Fruit fly (Drosophila melanogaster) whole organism, embryonic: ENCODE results near the gene Scgbeta.

Experiments used
- Atf6 ChIP-seq: fragments of 200-800 bp; sonication (Bioruptor generic); IDR thresholded peaks from 2 replicates; pipeline ENCODE4 v1.3.6; 2022; ENCODE audit warnings: missing biosample characterization, missing genetic modification characterization
- CG10321 ChIP-seq: fragments of 200-800 bp; sonication (Bioruptor generic); IDR thresholded peaks from 2 replicates; pipeline ENCODE4 v1.3.6; 2022; ENCODE audit warnings: missing biosample characterization, missing genetic modification characterization
- CG10462 ChIP-seq: fragments of 200-800 bp; sonication (Bioruptor generic); optimal IDR thresholded peaks from 2 replicates; lab custom pipeline; 2016; ENCODE audit warnings: missing biosample characterization, missing genetic modification characterization
- CG10565 ChIP-seq: fragments of 200-800 bp; sonication (Bioruptor generic); optimal IDR thresholded peaks from 3 replicates; lab custom pipeline; 2016; ENCODE audit warnings: missing biosample characterization, mild to moderate bottlenecking, missing genetic modification characterization
- CG10959 ChIP-seq: fragments of 200-800 bp; sonication (Bioruptor generic); IDR thresholded peaks from 2 replicates; pipeline ENCODE4 v1.3.6; 2022; ENCODE audit warnings: missing biosample characterization, missing genetic modification characterization
- CG1233 ChIP-seq: fragments of 200-800 bp; sonication (Bioruptor generic); optimal IDR thresholded peaks from 4 replicates; lab custom pipeline; 2018; ENCODE audit warnings: missing biosample characterization, mild to moderate bottlenecking, missing genetic modification characterization
- CG13296 ChIP-seq: fragments of 200-800 bp; sonication (Bioruptor generic); optimal IDR thresholded peaks from 3 replicates; lab custom pipeline; 2018; ENCODE audit warnings: missing biosample characterization, mild to moderate bottlenecking, missing genetic modification characterization
- CG14860 ChIP-seq: fragments of 200-800 bp; sonication (Bioruptor generic); IDR thresholded peaks from 3 replicates; pipeline ENCODE4 v1.3.6; 2022; ENCODE audit warnings: missing biosample characterization, missing genetic modification characterization; ENCODE audit not compliant: partially characterized antibody
- CG1647 ChIP-seq: fragments of 200-800 bp; sonication (Bioruptor generic); optimal IDR thresholded peaks from 3 replicates; lab custom pipeline; 2016; ENCODE audit warnings: missing biosample characterization, missing genetic modification characterization
- CG17802 ChIP-seq: fragments of 200-800 bp; sonication (Bioruptor generic); optimal IDR thresholded peaks from 2 replicates; lab custom pipeline; 2018; ENCODE audit warnings: missing biosample characterization, mild to moderate bottlenecking, missing genetic modification characterization, moderate library complexity
- CG17829 ChIP-seq: fragments of 200-800 bp; optimal IDR thresholded peaks from 2 replicates; lab custom pipeline; 2019; ENCODE audit warnings: missing biosample characterization, mild to moderate bottlenecking, missing genetic modification characterization, moderate library complexity
- CG2116 ChIP-seq: fragments of 200-800 bp; sonication (Bioruptor generic); optimal IDR thresholded peaks from 3 replicates; lab custom pipeline; 2018; ENCODE audit warnings: missing biosample characterization, mild to moderate bottlenecking, missing genetic modification characterization
- CG2129 ChIP-seq: fragments of 200-800 bp; sonication (Bioruptor generic); IDR thresholded peaks from 2 replicates; pipeline ENCODE4 v1.3.6; 2022; ENCODE audit warnings: missing biosample characterization, missing genetic modification characterization; ENCODE audit not compliant: partially characterized antibody
- CG3065 ChIP-seq: fragments of 200-800 bp; sonication (Bioruptor generic); optimal IDR thresholded peaks from 2 replicates; lab custom pipeline; 2016; ENCODE audit warnings: missing biosample characterization, missing genetic modification characterization
- CG31365 ChIP-seq: fragments of 200-800 bp; sonication (Bioruptor generic); optimal IDR thresholded peaks from 2 replicates; lab custom pipeline; 2018; ENCODE audit warnings: missing biosample characterization, mild to moderate bottlenecking, missing genetic modification characterization
- CG3163 ChIP-seq: fragments of 200-800 bp; sonication (Bioruptor generic); optimal IDR thresholded peaks from 3 replicates; lab custom pipeline; 2016; ENCODE audit warnings: missing biosample characterization, missing genetic modification characterization
- CG32772 ChIP-seq: fragments of 200-800 bp; sonication (Bioruptor generic); IDR thresholded peaks from 2 replicates; pipeline ENCODE4 v1.3.6; 2022; ENCODE audit warnings: missing biosample characterization, missing genetic modification characterization
- CG33213 ChIP-seq: fragments of 200-800 bp; sonication (Bioruptor generic); optimal IDR thresholded peaks from 3 replicates; lab custom pipeline; 2016; ENCODE audit warnings: missing biosample characterization, missing genetic modification characterization
- CG34376 ChIP-seq: fragments of 200-800 bp; sonication (Bioruptor generic); optimal IDR thresholded peaks from 2 replicates; lab custom pipeline; 2018; ENCODE audit warnings: missing biosample characterization, mild to moderate bottlenecking, missing genetic modification characterization
- CG3726 ChIP-seq: fragments of 200-800 bp; sonication (Bioruptor generic); IDR thresholded peaks from 3 replicates; pipeline ENCODE4, ENCODE4 v1.3.6; 2022; ENCODE audit warnings: missing biosample characterization, missing genetic modification characterization
- CG43689 ChIP-seq: fragments of 200-800 bp; sonication (Bioruptor generic); IDR thresholded peaks from 2 replicates; pipeline ENCODE4 v1.3.6; 2022; ENCODE audit warnings: missing biosample characterization, missing genetic modification characterization
- CG4617 ChIP-seq: fragments of 200-800 bp; sonication (Bioruptor generic); optimal IDR thresholded peaks from 3 replicates; lab custom pipeline; 2016; ENCODE audit warnings: missing biosample characterization, missing genetic modification characterization, borderline replicate concordance
- CG7786 ChIP-seq: fragments of 200-800 bp; sonication (Bioruptor generic); optimal IDR thresholded peaks from 2 replicates; lab custom pipeline; 2016; ENCODE audit warnings: missing biosample characterization, missing genetic modification characterization
- Dll ChIP-seq: fragments of 200-800 bp; sonication (Bioruptor generic); IDR thresholded peaks from 4 replicates; pipeline ENCODE4 v1.3.6; 2022; ENCODE audit warnings: missing biosample characterization, missing genetic modification characterization; ENCODE audit not compliant: partially characterized antibody
- HLH3B ChIP-seq: fragments of 200-800 bp; sonication (Bioruptor generic); IDR thresholded peaks from 2 replicates; pipeline ENCODE4 v1.3.6; 2022; ENCODE audit warnings: missing biosample characterization, missing genetic modification characterization
- HLHmδ ChIP-seq: fragments of 200-800 bp; sonication (Bioruptor generic); optimal IDR thresholded peaks from 2 replicates; lab custom pipeline; 2018; ENCODE audit warnings: missing biosample characterization, mild to moderate bottlenecking, missing genetic modification characterization, moderate library complexity
- Hr51 ChIP-seq, 2 experiments: fragments of 200-800 bp; sonication (Bioruptor generic); optimal IDR thresholded peaks; 2 replicates in 1 of 2; 3 replicates in 1 of 2; lab custom pipeline; 2016 to 2018; ENCODE audit warnings: missing biosample characterization in 2 of 2, missing genetic modification characterization in 2 of 2, mild to moderate bottlenecking in 1 of 2, moderate library complexity in 1 of 2
- Hsf ChIP-seq: fragments of 200-800 bp; sonication (Bioruptor generic); optimal IDR thresholded peaks from 3 replicates; lab custom pipeline; 2016; ENCODE audit warnings: missing biosample characterization, missing genetic modification characterization
- Optix ChIP-seq: fragments of 200-800 bp; sonication (Bioruptor generic); IDR thresholded peaks from 3 replicates; pipeline ENCODE4 v1.3.6; 2022; ENCODE audit warnings: missing biosample characterization, missing genetic modification characterization
- Scr ChIP-seq: fragments of 200-800 bp; sonication (Bioruptor generic); IDR thresholded peaks from 2 replicates; pipeline ENCODE4 v1.3.6; 2022; ENCODE audit warnings: missing biosample characterization, missing genetic modification characterization; ENCODE audit not compliant: partially characterized antibody
- Sox100B ChIP-seq: fragments of 200-800 bp; sonication (Bioruptor generic); optimal IDR thresholded peaks from 3 replicates; lab custom pipeline; 2018; ENCODE audit warnings: missing biosample characterization, mild to moderate bottlenecking, missing genetic modification characterization
- Xbp1 ChIP-seq: fragments of 200-800 bp; sonication (Bioruptor generic); optimal IDR thresholded peaks from 3 replicates; lab custom pipeline; 2016; ENCODE audit warnings: missing biosample characterization, mild to moderate bottlenecking, missing genetic modification characterization
- az2 ChIP-seq: fragments of 200-800 bp; sonication (Bioruptor generic); optimal IDR thresholded peaks from 3 replicates; lab custom pipeline; 2016; ENCODE audit warnings: missing biosample characterization, missing genetic modification characterization
- bsh ChIP-seq, 2 experiments: fragments of 200-800 bp; sonication (Bioruptor generic); optimal IDR thresholded peaks; 2 replicates each; lab custom pipeline; 2017 to 2018; ENCODE audit warnings: mild to moderate bottlenecking in 2 of 2, missing biosample characterization in 2 of 2, missing genetic modification characterization in 2 of 2, moderate library complexity in 1 of 2
- cas ChIP-seq: fragments of 200-800 bp; sonication (Bioruptor generic); IDR thresholded peaks from 2 replicates; pipeline ENCODE4 v1.3.6; 2022; ENCODE audit warnings: missing biosample characterization, missing genetic modification characterization
- chif ChIP-seq, 2 experiments: fragments of 200-800 bp; sonication (Bioruptor generic); optimal IDR thresholded peaks; 3 replicates each; lab custom pipeline; 2016; ENCODE audit warnings: missing biosample characterization in 2 of 2, missing genetic modification characterization in 2 of 2
- croc ChIP-seq: fragments of 200-800 bp; sonication (Bioruptor generic); conservative IDR thresholded peaks from 3 replicates; pipeline ENCODE4 v1.3.6; 2022; ENCODE audit warnings: missing biosample characterization, missing genetic modification characterization
- dati ChIP-seq: fragments of 200-800 bp; sonication (Bioruptor generic); IDR thresholded peaks from 2 replicates; pipeline ENCODE4 v1.3.6; 2022; ENCODE audit warnings: missing biosample characterization, missing genetic modification characterization
- gsb ChIP-seq: fragments of 200-800 bp; sonication (Bioruptor generic); IDR thresholded peaks from 2 replicates; pipeline ENCODE4 v1.3.6; 2022; ENCODE audit warnings: missing biosample characterization, missing genetic modification characterization
- ken ChIP-seq: fragments of 200-800 bp; sonication (Bioruptor generic); IDR thresholded peaks from 3 replicates; pipeline ENCODE4 v1.3.6; 2022; ENCODE audit warnings: missing biosample characterization, missing genetic modification characterization
- klu ChIP-seq: fragments of 200-800 bp; sonication (Bioruptor generic); IDR thresholded peaks from 2 replicates; pipeline ENCODE4 v1.3.6; 2022; ENCODE audit warnings: missing biosample characterization, missing genetic modification characterization
- mam ChIP-seq: fragments of 200-800 bp; sonication (Bioruptor generic); optimal IDR thresholded peaks from 3 replicates; lab custom pipeline; 2016; ENCODE audit warnings: missing biosample characterization, missing genetic modification characterization
- row ChIP-seq: fragments of 200-800 bp; sonication (Bioruptor generic); IDR thresholded peaks from 3 replicates; pipeline ENCODE4 v1.3.6; 2022; ENCODE audit warnings: missing biosample characterization, missing genetic modification characterization
- salm ChIP-seq: fragments of 200-800 bp; sonication (Bioruptor generic); optimal IDR thresholded peaks from 2 replicates; lab custom pipeline; 2018; ENCODE audit warnings: missing biosample characterization, mild to moderate bottlenecking, missing genetic modification characterization
- sna ChIP-seq: fragments of 200-800 bp; sonication (Bioruptor generic); IDR thresholded peaks from 2 replicates; pipeline ENCODE4 v1.3.6; 2022; ENCODE audit warnings: missing biosample characterization, missing genetic modification characterization; ENCODE audit not compliant: partially characterized antibody
- stwl ChIP-seq: fragments of 200-800 bp; sonication (Bioruptor generic); optimal IDR thresholded peaks from 3 replicates; lab custom pipeline; 2018; ENCODE audit warnings: missing biosample characterization, mild to moderate bottlenecking, missing genetic modification characterization, moderate library complexity
- sug ChIP-seq: fragments of 200-800 bp; optimal IDR thresholded peaks from 2 replicates; lab custom pipeline; 2019; ENCODE audit warnings: missing biosample characterization, mild to moderate bottlenecking, missing genetic modification characterization, moderate library complexity
- tll ChIP-seq, 2 experiments: fragments of 200-800 bp in 1 of 2; fragments of >200 bp in 1 of 2; sonication (Bioruptor generic) in 1 of 2; optimal IDR thresholded peaks; 2 replicates each; lab custom pipeline; 2017 to 2019; ENCODE audit warnings: missing biosample characterization in 2 of 2, missing genetic modification characterization in 2 of 2, mild to moderate bottlenecking in 1 of 2, moderate library complexity in 1 of 2
- tup ChIP-seq: fragments of 200-800 bp; sonication (Bioruptor generic); optimal IDR thresholded peaks from 2 replicates; lab custom pipeline; 2016; ENCODE audit warnings: missing biosample characterization, mild to moderate bottlenecking, missing genetic modification characterization, moderate library complexity
- usp ChIP-seq: fragments of >200 bp; optimal IDR thresholded peaks from 2 replicates; lab custom pipeline; 2017; ENCODE audit warnings: missing biosample characterization, missing genetic modification characterization
- zfh1 ChIP-seq: fragments of 200-800 bp; sonication (Bioruptor generic); IDR thresholded peaks from 3 replicates; pipeline ENCODE4 v1.3.6; 2022; ENCODE audit warnings: missing biosample characterization, missing genetic modification characterization

Scgbeta gene

DNA sequence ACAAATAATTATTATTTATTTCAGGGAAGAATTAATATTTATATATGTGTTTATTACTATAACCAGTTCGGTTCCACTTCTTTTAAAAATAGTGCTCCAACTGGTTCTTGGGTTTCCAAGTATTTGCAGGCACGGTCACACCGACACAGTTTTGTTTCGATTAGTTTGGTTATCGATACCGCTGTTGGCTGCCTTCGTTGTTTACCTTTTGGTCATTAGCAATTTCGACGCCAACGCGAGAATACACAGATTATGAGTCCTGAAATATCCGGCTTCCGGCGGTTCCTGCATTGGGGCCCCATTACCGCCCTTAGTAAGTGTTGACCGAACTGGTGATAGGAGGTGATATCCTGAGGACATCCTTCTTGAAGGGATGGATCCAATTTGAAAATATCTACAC is 14.1 kb downstream of the Scgbeta start, which contains the start of gene CG5196 (continued):
- TF ChIP-seq CG1647, result no peak
- TF ChIP-seq dati (GFP tag; lab: Robert Waterston, UW), result no peak
- no peak for TF ChIP-seq mam (GFP tag; lab: Kevin White, UChicago)
- no peak for TF ChIP-seq Hsf (GFP tag; lab: Kevin White, UChicago)
- TF ChIP-seq cas (GFP tag; lab: Robert Waterston, UW), result no peak
- TF ChIP-seq zfh1 (GFP tag; lab: Robert Waterston, UW), result 0 out of 3 replicates have a peak, but pooled peaks have one; percentile 27
- TF ChIP-seq CG14860 (GFP tag; lab: Robert Waterston, UW), result peak; percentile 27; the same call in 2 of the 3 replicates
- TF ChIP-seq Scr (GFP tag; lab: Robert Waterston, UW), result peak; percentile 65
- TF ChIP-seq gsb, result no peak
- no peak for TF ChIP-seq Sox100B (GFP tag; lab: Kevin White, UChicago)
- TF ChIP-seq CG33213 (GFP tag; lab: Kevin White, UChicago), result no peak
- peak; percentile 51 for TF ChIP-seq sug (tag; lab: Kevin White, UChicago)
- no peak for TF ChIP-seq usp
- no peak for TF ChIP-seq CG10462
- no peak for TF ChIP-seq CG10565 (GFP tag; lab: Kevin White, UChicago)
- TF ChIP-seq Optix, result no peak
- TF ChIP-seq CG10321 (GFP tag; lab: Robert Waterston, UW), result no peak
- TF ChIP-seq HLHmδ (GFP tag; lab: Kevin White, UChicago), result peak; percentile 49
- TF ChIP-seq tup (GFP tag; lab: Kevin White, UChicago), result no peak
- no peak for TF ChIP-seq bsh (GFP tag; optimal IDR thresholded peaks at IDR 0.05; lab: Kevin White, UChicago)
- peak; percentile 73 for TF ChIP-seq CG2116
- no peak for TF ChIP-seq CG43689 (GFP tag; lab: Robert Waterston, UW)
- peak; percentile 60 for TF ChIP-seq sna (GFP tag; lab: Robert Waterston, UW)
- TF ChIP-seq CG34376 (GFP tag; lab: Kevin White, UChicago), result peak; percentile 23
- no peak for TF ChIP-seq CG13296 (GFP tag; lab: Kevin White, UChicago)
- no peak; the same call in 2 of the 3 replicates for TF ChIP-seq CG3726
- TF ChIP-seq CG10959 (GFP tag; lab: Robert Waterston, UW), result no peak
- no peak for TF ChIP-seq CG32772 (GFP tag; lab: Robert Waterston, UW)
- peak; percentile 55 for TF ChIP-seq CG4617 (GFP tag; lab: Kevin White, UChicago)
- no peak for TF ChIP-seq CG31365 (tag; lab: Kevin White, UChicago)
- TF ChIP-seq CG2129 (GFP tag; lab: Robert Waterston, UW), result no peak
- TF ChIP-seq CG17802, result no peak
- TF ChIP-seq salm, result no peak
- TF ChIP-seq CG3163, result no peak
- TF ChIP-seq klu (GFP tag; lab: Robert Waterston, UW), result no peak
- peak; percentile 64 for TF ChIP-seq Dll (GFP tag; lab: Robert Waterston, UW)
- no peak for TF ChIP-seq CG1233 (GFP tag; lab: Kevin White, UChicago)
- peak; percentile 94 for TF ChIP-seq stwl (tag; lab: Kevin White, UChicago)
- no peak for TF ChIP-seq ken (GFP tag; lab: Robert Waterston, UW)
- TF ChIP-seq tll (GFP tag; optimal IDR thresholded peaks at IDR 0.05; lab: Kevin White, UChicago), result no peak
- peak; percentile 36 for TF ChIP-seq CG17829 (tag; lab: Kevin White, UChicago)
- peak; percentile 12 for TF ChIP-seq Xbp1 (GFP tag; lab: Kevin White, UChicago)
- TF ChIP-seq row (GFP tag; lab: Robert Waterston, UW), result peak; percentile 74
- no peak for TF ChIP-seq az2
- no peak for TF ChIP-seq HLH3B (GFP tag; lab: Robert Waterston, UW)
- TF ChIP-seq chif (GFP tag; optimal IDR thresholded peaks at IDR 0.05; lab: Kevin White, UChicago), result no peak
- no peak for TF ChIP-seq Atf6 (GFP tag; lab: Robert Waterston, UW)
- no peak for TF ChIP-seq CG3065 (GFP tag; lab: Kevin White, UChicago)
- no peak for TF ChIP-seq CG7786 (GFP tag; lab: Kevin White, UChicago)
- no peak for TF ChIP-seq Hr51 (GFP tag; optimal IDR thresholded peaks at IDR 0.05; lab: Kevin White, UChicago)
- no peak for TF ChIP-seq croc (GFP tag; lab: Robert Waterston, UW)
